Worm (Caenorhabditis elegans): Measurements from ENCODE around the gene hmgr-1.

- TF ChIP-seq him-1 (tag; optimal IDR thresholded peaks at IDR 0.05) = no peak
- TF ChIP-seq dao-5 (tag; optimal IDR thresholded peaks at IDR 0.05) = no peak
Observed at ce11 chrIII:7367012-7367760, 7.9 kb downstream of the hmgr-1 start, which contains the start of the genes T20B12.5 and T20B12.4.

Measured in whole organism, L4/young adult.